Fruit fly (Drosophila melanogaster): ENCODE measurements around the gene CG12355.

CG12355 gene

dm6 chr3L:15543049-15543448, 47.7 kb upstream of the CG12355 start:
- no peak for TF ChIP-seq Hnf4 (GFP tag; optimal IDR thresholded peaks at IDR 0.05)
- no peak for TF ChIP-seq CrebA (GFP tag; optimal IDR thresholded peaks at IDR 0.05; ENCODE audit: borderline replicate concordance)
- no peak for TF ChIP-seq psq (GFP tag; optimal IDR thresholded peaks at IDR 0.05)
- no peak for TF ChIP-seq Abd-B (GFP tag; optimal IDR thresholded peaks at IDR 0.05)
- no peak for TF ChIP-seq Hr83 (GFP tag; optimal IDR thresholded peaks at IDR 0.05; ENCODE audit: poor library complexity, severe bottlenecking)
- no peak for TF ChIP-seq fru (GFP tag; optimal IDR thresholded peaks at IDR 0.05)
- TF ChIP-seq foxo (GFP tag; optimal IDR thresholded peaks at IDR 0.05) = no peak
- TF ChIP-seq sv (GFP tag; optimal IDR thresholded peaks at IDR 0.05) = no peak
- no peak for TF ChIP-seq CG32264 (GFP tag; optimal IDR thresholded peaks at IDR 0.05)
- TF ChIP-seq dl (GFP tag; optimal IDR thresholded peaks at IDR 0.05; ENCODE audit: insufficient read depth in 1 of 2, partially characterized antibody in 2 of 2) = no peak
- no peak for TF ChIP-seq GATAd (GFP tag; optimal IDR thresholded peaks at IDR 0.05)
- TF ChIP-seq rgr (GFP tag; optimal IDR thresholded peaks at IDR 0.05) = no peak
- TF ChIP-seq jim (GFP tag; optimal IDR thresholded peaks at IDR 0.05) = no peak
- TF ChIP-seq usp (GFP tag; optimal IDR thresholded peaks at IDR 0.05) = no peak
- no peak for TF ChIP-seq h (GFP tag; optimal IDR thresholded peaks at IDR 0.05)
- TF ChIP-seq dsf (GFP tag; optimal IDR thresholded peaks at IDR 0.05; ENCODE audit: borderline replicate concordance) = no peak
- TF ChIP-seq br (GFP tag; optimal IDR thresholded peaks at IDR 0.05) = no peak

dm6 chr3L:15541281-15541680, 45.9 kb upstream of the CG12355 start:
- TF ChIP-seq Hr83 (GFP tag; optimal IDR thresholded peaks at IDR 0.05; ENCODE audit: poor library complexity, severe bottlenecking) (no peak), rgr (GFP tag; optimal IDR thresholded peaks at IDR 0.05) (no peak), CrebA (GFP tag; optimal IDR thresholded peaks at IDR 0.05; ENCODE audit: borderline replicate concordance) (no peak), sv (GFP tag; optimal IDR thresholded peaks at IDR 0.05) (no peak), Hr78 (GFP tag; optimal IDR thresholded peaks at IDR 0.05) (no peak), HLH106 (tag; optimal IDR thresholded peaks at IDR 0.05) (no peak), ey (GFP tag; optimal IDR thresholded peaks at IDR 0.05) (no peak), woc (GFP tag; optimal IDR thresholded peaks at IDR 0.05) (no peak), Dfd (GFP tag; optimal IDR thresholded peaks at IDR 0.05) (no peak), lola (GFP tag; optimal IDR thresholded peaks at IDR 0.05) (no peak), Mio (GFP tag; optimal IDR thresholded peaks at IDR 0.05) (no peak), Abd-B (GFP tag; optimal IDR thresholded peaks at IDR 0.05) (no peak), Vsx2 (GFP tag; optimal IDR thresholded peaks at IDR 0.05; ENCODE audit: partially characterized antibody) (no peak), dsf (GFP tag; optimal IDR thresholded peaks at IDR 0.05; ENCODE audit: borderline replicate concordance) (no peak), psq (GFP tag; optimal IDR thresholded peaks at IDR 0.05) (no peak), Myc (optimal IDR thresholded peaks at IDR 0.05) (no peak)

DNA sequence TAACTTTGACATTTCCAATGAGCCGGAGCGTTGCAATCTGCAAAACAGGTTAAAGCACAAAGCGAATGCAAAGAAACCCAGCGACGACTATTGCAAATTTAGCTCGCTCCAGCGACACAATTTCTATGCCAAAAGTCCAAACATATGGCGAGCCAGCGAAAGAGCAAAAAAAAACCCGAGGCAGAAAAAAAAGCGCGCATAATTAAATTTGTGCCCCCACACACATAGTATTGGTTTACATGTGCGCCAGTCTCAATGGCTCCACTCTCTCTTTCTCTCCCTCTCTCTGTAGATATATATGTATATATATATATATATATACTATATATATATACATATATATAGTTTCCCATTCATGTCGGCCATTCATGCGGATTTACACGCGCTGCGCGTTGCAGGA, 45.3 kb upstream of the CG12355 start:
- no peak for TF ChIP-seq foxo (GFP tag; optimal IDR thresholded peaks at IDR 0.05)
- no peak for TF ChIP-seq CG9705 (GFP tag; optimal IDR thresholded peaks at IDR 0.05)
- no peak for TF ChIP-seq usp (GFP tag; optimal IDR thresholded peaks at IDR 0.05)
- TF ChIP-seq Dfd (GFP tag; optimal IDR thresholded peaks at IDR 0.05) = no peak
- no peak for TF ChIP-seq Jra (GFP tag; optimal IDR thresholded peaks at IDR 0.05)
- no peak for TF ChIP-seq jim (GFP tag; optimal IDR thresholded peaks at IDR 0.05)
- no peak for TF ChIP-seq rgr (GFP tag; optimal IDR thresholded peaks at IDR 0.05)
- TF ChIP-seq CG32264 (GFP tag; optimal IDR thresholded peaks at IDR 0.05) = no peak

DNA sequence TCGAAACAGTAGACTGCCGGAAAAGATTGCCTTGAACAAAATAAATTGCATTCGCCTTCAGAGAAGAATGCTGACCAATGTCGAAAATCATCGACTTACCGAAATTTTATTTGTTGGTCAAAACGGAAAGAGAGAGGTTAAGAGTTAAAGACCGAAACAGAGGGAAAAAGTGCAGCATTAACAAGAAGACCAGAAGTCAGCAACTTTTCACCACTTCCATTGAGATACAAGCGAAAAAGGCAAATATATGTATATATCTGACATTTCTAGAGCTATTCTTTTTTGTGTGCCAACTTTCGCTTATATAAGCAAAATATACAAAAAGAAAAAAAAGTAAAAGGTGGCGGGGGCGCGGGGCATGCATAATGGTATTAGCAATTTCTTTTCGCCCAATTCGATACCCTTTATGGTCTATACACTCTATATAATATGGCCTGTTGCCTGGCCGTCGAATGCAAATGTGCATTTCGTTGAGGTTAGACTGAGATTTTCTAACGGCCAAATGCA, 44.6 kb upstream of the CG12355 start:
- TF ChIP-seq Dfd (GFP tag; optimal IDR thresholded peaks at IDR 0.05) = no peak
- TF ChIP-seq Rel (GFP tag; optimal IDR thresholded peaks at IDR 0.05) = no peak
- no peak for TF ChIP-seq Rel (tag; optimal IDR thresholded peaks at IDR 0.05)
- no peak for TF ChIP-seq HLH106 (tag; optimal IDR thresholded peaks at IDR 0.05)
- TF ChIP-seq Vsx2 (GFP tag; optimal IDR thresholded peaks at IDR 0.05; ENCODE audit: partially characterized antibody) = no peak
- no peak for TF ChIP-seq Jra (GFP tag; optimal IDR thresholded peaks at IDR 0.05)
- TF ChIP-seq Myc (optimal IDR thresholded peaks at IDR 0.05) = no peak
- TF ChIP-seq br (GFP tag; optimal IDR thresholded peaks at IDR 0.05) = no peak
- TF ChIP-seq psq (GFP tag; optimal IDR thresholded peaks at IDR 0.05) = no peak
- TF ChIP-seq dl (GFP tag; optimal IDR thresholded peaks at IDR 0.05; ENCODE audit: insufficient read depth in 1 of 2, partially characterized antibody in 2 of 2) = no peak
- no peak for TF ChIP-seq CG9705 (GFP tag; optimal IDR thresholded peaks at IDR 0.05)
- TF ChIP-seq h (GFP tag; optimal IDR thresholded peaks at IDR 0.05) = no peak
- no peak for TF ChIP-seq lola (GFP tag; optimal IDR thresholded peaks at IDR 0.05)
- TF ChIP-seq Hr83 (GFP tag; optimal IDR thresholded peaks at IDR 0.05; ENCODE audit: poor library complexity, severe bottlenecking) = no peak
- TF ChIP-seq ey (GFP tag; optimal IDR thresholded peaks at IDR 0.05) = no peak

Data from whole organism, wandering third instar larva.